Worm (Caenorhabditis elegans) whole organism, L2 larva: ENCODE data around the gene fipr-14.

Experiments
- C34F6.9 ChIP-seq: fragments of 150-350 bp; optimal IDR thresholded peaks from 2 replicates; lab custom pipeline; 2014; ENCODE audit warnings: missing biosample characterization, missing genetic modification characterization
- F13H6.1 ChIP-seq: sonication (generic microtip); optimal IDR thresholded peaks from 2 replicates; lab custom pipeline; 2016; ENCODE audit warnings: missing genetic modification characterization, missing compliant biosample characterization
- ZK546.5 ChIP-seq: sonication (generic microtip); optimal IDR thresholded peaks from 2 replicates; lab custom pipeline; 2017; ENCODE audit warnings: missing biosample characterization, missing genetic modification characterization
- alr-1 ChIP-seq: fragments of 150-350 bp; optimal IDR thresholded peaks from 2 replicates; lab custom pipeline; 2014; ENCODE audit warnings: missing biosample characterization, missing genetic modification characterization
- ama-1 ChIP-seq: fragments of 150-350 bp; optimal IDR thresholded peaks from 2 replicates; lab custom pipeline; 2018; ENCODE audit warnings: inconsistent platforms
- ceh-82 ChIP-seq: fragments of 150-350 bp; optimal IDR thresholded peaks from 2 replicates; lab custom pipeline; 2014; ENCODE audit warnings: missing biosample characterization, missing genetic modification characterization
- egl-27 ChIP-seq: sonication (generic microtip); optimal IDR thresholded peaks from 3 replicates; lab custom pipeline; 2017; ENCODE audit warnings: missing biosample characterization, missing genetic modification reagents, missing genetic modification characterization
- elt-1 ChIP-seq: fragments of 150-350 bp; optimal IDR thresholded peaks from 2 replicates; lab custom pipeline; 2014; ENCODE audit warnings: missing biosample characterization, missing genetic modification characterization
- fos-1 ChIP-seq: fragments of 150-350 bp; optimal IDR thresholded peaks from 2 replicates; lab custom pipeline; 2014; ENCODE audit warnings: missing biosample characterization, missing genetic modification characterization
- gmeb-1 ChIP-seq: fragments of 150-350 bp; optimal IDR thresholded peaks from 2 replicates; lab custom pipeline; 2014; ENCODE audit warnings: missing biosample characterization, missing genetic modification characterization
- lin-39 ChIP-seq: fragments of 150-350 bp; optimal IDR thresholded peaks from 2 replicates; lab custom pipeline; 2014; ENCODE audit warnings: missing biosample characterization, missing genetic modification reagents, missing genetic modification characterization
- lsy-2 ChIP-seq, 2 experiments: fragments of 150-350 bp in 1 of 2; sonication (generic microtip) in 1 of 2; optimal IDR thresholded peaks; 2 replicates each; lab custom pipeline; 2014 to 2017; ENCODE audit warnings: missing biosample characterization in 2 of 2, missing genetic modification characterization in 2 of 2
- mbf-1 ChIP-seq: sonication (generic microtip); optimal IDR thresholded peaks from 2 replicates; lab custom pipeline; 2017; ENCODE audit warnings: missing biosample characterization, missing genetic modification characterization
- mdl-1 ChIP-seq, 2 experiments: fragments of 150-350 bp in 1 of 2; sonication (generic microtip) in 1 of 2; optimal IDR thresholded peaks; 2 replicates each; lab custom pipeline; 2017; ENCODE audit warnings: missing biosample characterization in 2 of 2, missing genetic modification characterization in 2 of 2
- nhr-10 ChIP-seq: sonication (generic microtip); optimal IDR thresholded peaks from 2 replicates; lab custom pipeline; 2017; ENCODE audit warnings: missing biosample characterization, missing genetic modification characterization
- nhr-11 ChIP-seq: fragments of 150-350 bp; optimal IDR thresholded peaks from 2 replicates; lab custom pipeline; 2014; ENCODE audit warnings: missing biosample characterization, missing genetic modification characterization
- nhr-12 ChIP-seq: fragments of 150-350 bp; optimal IDR thresholded peaks from 2 replicates; lab custom pipeline; 2014; ENCODE audit warnings: missing biosample characterization, missing genetic modification characterization
- nhr-129 ChIP-seq: fragments of 150-350 bp; optimal IDR thresholded peaks from 2 replicates; lab custom pipeline; 2014; ENCODE audit warnings: missing biosample characterization, missing genetic modification characterization
- nhr-21 ChIP-seq: fragments of 150-350 bp; optimal IDR thresholded peaks from 2 replicates; lab custom pipeline; 2014; ENCODE audit warnings: missing biosample characterization, missing genetic modification characterization
- nhr-23 ChIP-seq: fragments of 150-350 bp; optimal IDR thresholded peaks from 2 replicates; lab custom pipeline; 2014; ENCODE audit warnings: missing biosample characterization, missing genetic modification reagents, missing genetic modification characterization
- nhr-237 ChIP-seq: fragments of 150-350 bp; optimal IDR thresholded peaks from 2 replicates; lab custom pipeline; 2014; ENCODE audit warnings: missing biosample characterization, missing genetic modification characterization
- nhr-6 ChIP-seq: fragments of 150-350 bp; optimal IDR thresholded peaks from 2 replicates; lab custom pipeline; 2014; ENCODE audit warnings: missing biosample characterization, missing genetic modification characterization
- nhr-77 ChIP-seq: fragments of 150-350 bp; optimal IDR thresholded peaks from 2 replicates; lab custom pipeline; 2014; ENCODE audit warnings: missing biosample characterization, missing genetic modification characterization
- peb-1 ChIP-seq: fragments of 150-350 bp; optimal IDR thresholded peaks from 2 replicates; lab custom pipeline; 2014; ENCODE audit warnings: missing biosample characterization, missing genetic modification characterization
- skn-1 ChIP-seq: sonication (generic microtip); optimal IDR thresholded peaks from 2 replicates; lab custom pipeline; 2017; ENCODE audit warnings: missing biosample characterization, missing genetic modification characterization
- snpc-4 ChIP-seq: fragments of 150-350 bp; optimal IDR thresholded peaks from 2 replicates; lab custom pipeline; 2014; ENCODE audit warnings: missing biosample characterization, missing genetic modification characterization
- unc-39 ChIP-seq: fragments of 150-350 bp; optimal IDR thresholded peaks from 2 replicates; lab custom pipeline; 2014; ENCODE audit warnings: missing biosample characterization, missing genetic modification characterization
- unc-55 ChIP-seq: fragments of 150-350 bp; sonication (generic microtip); optimal IDR thresholded peaks from 3 replicates; lab custom pipeline; 2014; ENCODE audit warnings: missing biosample characterization, missing genetic modification reagents, missing genetic modification characterization
- unc-62 ChIP-seq: fragments of 150-350 bp; optimal IDR thresholded peaks from 2 replicates; lab custom pipeline; 2014; ENCODE audit warnings: missing biosample characterization, missing genetic modification reagents, missing genetic modification characterization
- zag-1 ChIP-seq: fragments of 150-350 bp; optimal IDR thresholded peaks from 2 replicates; lab custom pipeline; 2014; ENCODE audit warnings: missing biosample characterization, missing genetic modification characterization
- ztf-1 ChIP-seq: fragments of 200-800 bp; sonication (Bioruptor generic); conservative IDR thresholded peaks from 2 replicates; pipeline ENCODE4 v1.3.6; 2022; ENCODE audit warnings: missing genetic modification characterization, missing compliant biosample characterization
- ztf-11 ChIP-seq: sonication (generic microtip); optimal IDR thresholded peaks from 2 replicates; lab custom pipeline; 2017; ENCODE audit warnings: missing biosample characterization, missing genetic modification characterization

fipr-14 gene

DNA sequence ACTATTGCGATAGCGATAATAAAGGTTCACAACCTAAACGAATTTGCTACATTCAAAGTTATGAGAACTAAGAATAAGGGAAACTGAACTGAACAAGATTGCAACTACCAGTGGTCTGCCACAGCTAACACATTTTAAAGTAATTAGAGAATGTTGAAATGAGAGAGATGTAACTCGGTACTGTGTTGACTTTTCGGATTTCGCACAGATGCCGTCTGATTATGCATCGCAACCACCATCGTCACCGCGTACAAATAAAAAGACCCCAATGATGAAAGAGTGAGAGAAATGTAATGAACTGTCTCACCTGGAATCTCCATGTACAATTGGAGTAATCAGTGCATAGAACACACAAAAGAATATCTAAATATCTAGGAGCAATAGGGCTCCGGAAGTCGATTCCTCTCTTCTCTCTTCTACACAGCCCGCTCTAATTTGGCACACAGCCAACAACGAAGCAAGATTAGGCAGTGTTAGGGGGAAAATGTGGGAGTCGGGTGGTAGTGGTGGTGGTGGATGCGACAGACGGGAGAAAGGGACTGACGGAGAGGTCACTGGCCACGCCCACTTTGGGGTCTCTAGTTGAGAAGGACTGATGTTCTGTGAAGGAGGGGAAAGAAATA is 8.2 kb upstream of the fipr-14 start, which contains the start of gene F13E9.11:
Gene F13E9.11, minus strand, starts transcription at position 507 of the 623 bp plus-strand sequence.
- TF ChIP-seq zag-1 (peak; percentile 61), C34F6.9 (tag; lab: Kevin White, UChicago) (peak; percentile 5), unc-55 (GFP tag; lab: Kevin White, UChicago) (peak; percentile 12), lsy-2 (tag; optimal IDR thresholded peaks at IDR 0.05; lab: Kevin White, UChicago) (peak in 1 of 2 experiments; percentile 19), nhr-237 (tag; lab: Kevin White, UChicago) (no peak)

DNA sequence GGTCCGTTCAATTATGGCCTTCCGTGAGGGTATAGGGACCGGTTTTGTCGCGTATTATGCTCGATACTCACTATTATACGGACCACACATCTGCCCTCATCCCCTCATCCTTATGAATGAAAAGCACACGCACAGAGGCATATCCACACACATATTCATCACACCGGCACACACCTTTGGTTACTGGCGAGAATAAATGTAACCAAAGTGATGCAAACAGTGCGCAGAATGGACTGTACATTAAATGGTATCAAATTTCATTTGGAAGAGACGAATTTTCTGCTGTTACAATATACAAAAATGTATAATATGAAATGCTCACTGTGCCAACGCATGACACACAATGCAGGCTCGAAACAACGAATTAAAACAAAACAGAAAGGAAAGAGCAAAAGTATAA is 7.3 kb upstream of the fipr-14 start:
- no peak for TF ChIP-seq mdl-1 (tag; optimal IDR thresholded peaks at IDR 0.05; lab: Kevin White, UChicago)
- TF ChIP-seq elt-1 (tag; lab: Kevin White, UChicago) = no peak
- no peak for TF ChIP-seq ztf-11 (tag; lab: Kevin White, UChicago)
- no peak for TF ChIP-seq unc-55 (GFP tag; lab: Kevin White, UChicago)
- TF ChIP-seq zag-1 = no peak
- no peak for TF ChIP-seq ama-1
- TF ChIP-seq egl-27 (tag; lab: Kevin White, UChicago) = no peak
- TF ChIP-seq lin-39 = no peak
- no peak for TF ChIP-seq F13H6.1 (tag; lab: Kevin White, UChicago)
- TF ChIP-seq nhr-11 (tag; lab: Kevin White, UChicago) = no peak
- no peak for TF ChIP-seq C34F6.9 (tag; lab: Kevin White, UChicago)

DNA sequence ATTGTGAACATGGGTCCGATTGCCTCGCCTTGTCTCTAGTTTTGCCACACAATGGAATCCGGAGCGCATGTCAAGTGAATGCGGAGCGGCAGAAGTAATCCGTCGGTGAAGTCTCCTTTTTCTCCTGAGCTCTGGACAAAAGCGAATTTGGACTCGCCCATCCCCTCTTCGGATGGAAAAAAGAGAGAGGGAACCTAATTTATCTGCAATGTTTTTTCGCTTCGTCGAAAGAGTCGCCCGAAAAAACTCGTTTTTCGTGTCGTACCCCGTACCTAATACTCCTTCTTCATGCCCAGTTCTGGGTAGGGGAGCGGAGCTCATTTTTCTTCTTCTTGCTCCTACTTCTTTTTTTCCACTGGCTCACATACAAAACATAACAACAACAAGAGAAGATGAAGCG is 6.8 kb upstream of the fipr-14 start:
- TF ChIP-seq fos-1 (tag; lab: Kevin White, UChicago) (no peak), nhr-23 (tag; lab: Kevin White, UChicago) (no peak), nhr-6 (tag; lab: Kevin White, UChicago) (no peak), nhr-10 (no peak), nhr-12 (tag; lab: Kevin White, UChicago) (no peak)
- TF ChIP-seq, all 48 proteins: peak for 0

DNA sequence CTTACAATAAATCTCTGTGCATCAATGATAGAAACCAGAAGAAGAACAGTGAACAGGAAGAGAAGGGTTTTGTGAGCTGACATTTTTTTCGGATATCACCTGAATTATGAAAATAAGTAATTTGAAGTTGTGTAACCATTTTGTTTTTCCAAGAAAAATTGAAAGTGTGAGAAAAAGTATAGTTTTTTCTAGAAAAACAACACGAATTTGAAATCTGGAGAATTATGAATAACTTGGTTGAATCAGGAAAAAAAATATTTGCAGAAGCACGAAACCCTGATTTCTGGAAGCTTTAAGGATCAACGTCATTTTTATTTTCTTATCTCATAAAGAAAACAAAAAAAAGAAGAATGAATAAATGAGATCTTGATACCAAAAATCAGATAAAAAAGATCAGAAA is 2.4 kb upstream of the fipr-14 start, which contains the start of gene F13E9.12:
Gene F13E9.12, minus strand, starts transcription at position 101 of the 400 bp plus-strand sequence.
- TF ChIP-seq unc-55 (GFP tag; lab: Kevin White, UChicago) = no peak
- no peak for TF ChIP-seq nhr-21 (tag; lab: Kevin White, UChicago)
- TF ChIP-seq mdl-1 (tag; optimal IDR thresholded peaks at IDR 0.05; lab: Kevin White, UChicago) = no peak
- no peak for TF ChIP-seq mbf-1 (tag; lab: Kevin White, UChicago)
- no peak for TF ChIP-seq lin-39
- TF ChIP-seq skn-1 (tag; lab: Kevin White, UChicago) = no peak
- no peak for TF ChIP-seq nhr-11 (tag; lab: Kevin White, UChicago)
- TF ChIP-seq unc-62 (GFP tag; lab: Kevin White, UChicago) = no peak
- TF ChIP-seq ztf-1 (GFP tag; lab: Robert Waterston, UW) = no peak
- no peak for TF ChIP-seq ZK546.5 (tag; lab: Kevin White, UChicago)
- TF ChIP-seq nhr-10 = no peak
- no peak for TF ChIP-seq ama-1

DNA sequence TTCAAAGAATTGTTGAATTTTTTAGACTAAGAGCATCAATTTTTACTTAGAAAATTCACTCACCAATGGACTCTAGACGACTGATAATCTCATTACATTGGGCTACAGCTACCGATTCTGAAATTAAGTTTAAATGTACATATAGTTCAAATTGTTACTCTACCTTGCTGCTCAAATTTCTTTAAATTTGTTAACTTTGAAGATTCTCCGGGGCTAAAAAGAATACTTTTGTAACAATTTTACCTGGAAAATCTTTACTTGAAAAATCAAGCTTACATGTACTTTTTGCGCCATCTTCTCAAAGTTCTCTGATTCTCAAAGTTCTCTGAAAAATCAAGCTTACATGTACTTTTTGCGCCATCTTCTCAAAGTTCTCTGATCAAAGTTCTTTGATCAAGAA is 2.6 kb downstream of the fipr-14 start, which contains the start of gene sdz-13:
Gene sdz-13, minus strand, starts transcription at position 101 of the 400 bp plus-strand sequence.
- TF ChIP-seq nhr-11 (tag; lab: Kevin White, UChicago) (no peak), nhr-129 (no peak), skn-1 (tag; lab: Kevin White, UChicago) (no peak), gmeb-1 (tag; lab: Kevin White, UChicago) (no peak), unc-62 (GFP tag; lab: Kevin White, UChicago) (no peak), unc-55 (GFP tag; lab: Kevin White, UChicago) (no peak), ama-1 (no peak), C34F6.9 (tag; lab: Kevin White, UChicago) (no peak), peb-1 (no peak), nhr-6 (tag; lab: Kevin White, UChicago) (no peak), nhr-77 (tag; lab: Kevin White, UChicago) (no peak), alr-1 (tag; lab: Kevin White, UChicago) (no peak), unc-39 (no peak), ZK546.5 (tag; lab: Kevin White, UChicago) (no peak), ceh-82 (tag; lab: Kevin White, UChicago) (no peak), snpc-4 (tag; lab: Kevin White, UChicago) (no peak), ztf-1 (GFP tag; lab: Robert Waterston, UW) (no peak)
- TF ChIP-seq, all 48 proteins: peak for 0
